Fruit fly (Drosophila melanogaster) whole organism, embryonic: Measurements from ENCODE around the gene dmGlut.

Experiments used
- B-H1 ChIP-seq: fragments of 200-800 bp; sonication (Bioruptor generic); IDR thresholded peaks from 3 replicates; pipeline ENCODE4 v1.3.6; 2022; ENCODE audit warnings: missing biosample characterization, missing genetic modification characterization
- CG10209 ChIP-seq: fragments of 200-800 bp; sonication (Bioruptor generic); optimal IDR thresholded peaks from 3 replicates; lab custom pipeline; 2017; ENCODE audit warnings: missing biosample characterization, mild to moderate bottlenecking, missing genetic modification characterization, missing genetic modification reagents
- CG12299 ChIP-seq: fragments of 200-800 bp; sonication (Bioruptor generic); optimal IDR thresholded peaks from 2 replicates; lab custom pipeline; 2018; ENCODE audit warnings: missing biosample characterization, mild to moderate bottlenecking, missing genetic modification characterization
- CG13424 ChIP-seq: fragments of 200-800 bp; sonication (Bioruptor generic); optimal IDR thresholded peaks from 2 replicates; lab custom pipeline; 2019; ENCODE audit warnings: missing biosample characterization, mild to moderate bottlenecking, missing genetic modification characterization, moderate library complexity
- CG13894 ChIP-seq: fragments of 200-800 bp; sonication (Bioruptor generic); optimal IDR thresholded peaks from 3 replicates; lab custom pipeline; 2018; ENCODE audit warnings: missing biosample characterization, mild to moderate bottlenecking, missing genetic modification characterization, moderate library complexity
- CG15011 ChIP-seq: fragments of 200-800 bp; sonication (Bioruptor generic); optimal IDR thresholded peaks from 3 replicates; lab custom pipeline; 2018; ENCODE audit warnings: missing biosample characterization, mild to moderate bottlenecking, missing genetic modification characterization
- CG15479 ChIP-seq: fragments of 200-800 bp; sonication (Bioruptor generic); optimal IDR thresholded peaks from 3 replicates; lab custom pipeline; 2019; ENCODE audit warnings: missing biosample characterization, mild to moderate bottlenecking, missing genetic modification characterization, moderate library complexity
- CG17385 ChIP-seq: fragments of 200-800 bp; sonication (Bioruptor generic); optimal IDR thresholded peaks from 3 replicates; lab custom pipeline; 2018; ENCODE audit warnings: missing biosample characterization, mild to moderate bottlenecking, missing genetic modification characterization
- CG18476 ChIP-seq: fragments of 200-800 bp; sonication (Bioruptor generic); optimal IDR thresholded peaks from 2 replicates; lab custom pipeline; 2016; ENCODE audit warnings: missing biosample characterization, mild to moderate bottlenecking, missing genetic modification characterization
- CG2889 ChIP-seq: fragments of 200-800 bp; sonication (Bioruptor generic); IDR thresholded peaks from 3 replicates; pipeline ENCODE4 v1.3.6; 2022; ENCODE audit warnings: missing biosample characterization, missing genetic modification characterization
- CG3847 ChIP-seq: fragments of 200-800 bp; sonication (Bioruptor generic); IDR thresholded peaks from 2 replicates; pipeline ENCODE4 v1.3.6; 2022; ENCODE audit warnings: missing biosample characterization, missing genetic modification characterization
- CG3995 ChIP-seq: fragments of 200-800 bp; sonication (Bioruptor generic); optimal IDR thresholded peaks from 3 replicates; lab custom pipeline; 2016; ENCODE audit warnings: missing biosample characterization, missing genetic modification characterization
- CG43689 ChIP-seq: fragments of 200-800 bp; sonication (Bioruptor generic); IDR thresholded peaks from 2 replicates; pipeline ENCODE4 v1.3.6; 2022; ENCODE audit warnings: missing biosample characterization, missing genetic modification characterization
- CG6254 ChIP-seq: fragments of 200-800 bp; sonication (Bioruptor generic); optimal IDR thresholded peaks from 3 replicates; lab custom pipeline; 2017; ENCODE audit warnings: mild to moderate bottlenecking, missing biosample characterization, missing genetic modification reagents, missing genetic modification characterization
- CG7271 ChIP-seq: fragments of 200-800 bp; sonication (Bioruptor generic); optimal IDR thresholded peaks from 2 replicates; lab custom pipeline; 2018; ENCODE audit warnings: missing biosample characterization, mild to moderate bottlenecking, missing genetic modification characterization, moderate library complexity
- CG8290 ChIP-seq, 3 experiments: fragments of 200-800 bp; sonication (Bioruptor generic); optimal IDR thresholded peaks; 2 replicates each; lab custom pipeline; 2016 to 2019; ENCODE audit warnings: missing biosample characterization in 3 of 3, missing genetic modification characterization in 3 of 3, mild to moderate bottlenecking in 2 of 3, moderate library complexity in 1 of 3
- CG8359 ChIP-seq: fragments of 200-800 bp; sonication (Bioruptor generic); optimal IDR thresholded peaks from 2 replicates; lab custom pipeline; 2017; ENCODE audit warnings: missing biosample characterization, mild to moderate bottlenecking, missing genetic modification characterization, borderline replicate concordance
- CG8478 ChIP-seq: fragments of >200 bp; optimal IDR thresholded peaks from 2 replicates; lab custom pipeline; 2018
- CG9727 ChIP-seq: fragments of 200-800 bp; sonication (Bioruptor generic); optimal IDR thresholded peaks from 3 replicates; lab custom pipeline; 2017; ENCODE audit warnings: missing biosample characterization, mild to moderate bottlenecking, missing genetic modification characterization
- Dip2 ChIP-seq: fragments of 200-800 bp; sonication (Bioruptor generic); IDR thresholded peaks from 2 replicates; pipeline ENCODE4 v1.3.6; 2022; ENCODE audit warnings: missing biosample characterization, missing genetic modification characterization
- Doc2 ChIP-seq: fragments of 200-800 bp; sonication (Bioruptor generic); IDR thresholded peaks from 2 replicates; pipeline ENCODE4 v1.3.6; 2022; ENCODE audit warnings: missing biosample characterization, missing genetic modification characterization
- E2f1 ChIP-seq: fragments of 200-800 bp; sonication (Bioruptor generic); IDR thresholded peaks from 2 replicates; pipeline ENCODE4 v1.3.6; 2022; ENCODE audit warnings: missing biosample characterization, missing genetic modification characterization
- E2f2 ChIP-seq: fragments of 200-800 bp; sonication (Bioruptor generic); IDR thresholded peaks from 2 replicates; pipeline ENCODE4 v1.3.6; 2022; ENCODE audit warnings: missing biosample characterization, missing genetic modification characterization
- Hmx ChIP-seq: fragments of 200-800 bp; sonication (Bioruptor generic); optimal IDR thresholded peaks from 2 replicates; lab custom pipeline; 2016; ENCODE audit warnings: missing biosample characterization, missing genetic modification characterization
- Kr ChIP-seq: fragments of 200-800 bp; sonication (Bioruptor generic); optimal IDR thresholded peaks from 2 replicates; lab custom pipeline; 2017; ENCODE audit warnings: missing biosample characterization, mild to moderate bottlenecking, missing genetic modification characterization
- Ravus ChIP-seq: fragments of 200-800 bp; sonication (Bioruptor generic); IDR thresholded peaks from 2 replicates; pipeline ENCODE4 v1.3.6; 2022; ENCODE audit warnings: missing biosample characterization, missing genetic modification characterization
- ac ChIP-seq: fragments of 200-800 bp; sonication (Bioruptor generic); optimal IDR thresholded peaks from 3 replicates; lab custom pipeline; 2017; ENCODE audit warnings: missing biosample characterization, mild to moderate bottlenecking, missing genetic modification characterization
- amos ChIP-seq: fragments of 200-800 bp; sonication (Bioruptor generic); IDR thresholded peaks from 2 replicates; pipeline ENCODE4 v1.3.6; 2022; ENCODE audit warnings: missing biosample characterization, missing genetic modification characterization; ENCODE audit not compliant: partially characterized antibody
- bcd ChIP-seq: fragments of 200-800 bp; sonication (Bioruptor generic); optimal IDR thresholded peaks from 2 replicates; lab custom pipeline; 2017; ENCODE audit warnings: missing biosample characterization, mild to moderate bottlenecking, missing genetic modification characterization
- cg ChIP-seq: fragments of 200-800 bp; sonication (Bioruptor generic); optimal IDR thresholded peaks from 3 replicates; lab custom pipeline; 2019; ENCODE audit warnings: missing biosample characterization, mild to moderate bottlenecking, missing genetic modification characterization, moderate library complexity
- chif ChIP-seq, 2 experiments: fragments of 200-800 bp; sonication (Bioruptor generic); optimal IDR thresholded peaks; 3 replicates each; lab custom pipeline; 2016; ENCODE audit warnings: missing biosample characterization in 2 of 2, missing genetic modification characterization in 2 of 2
- chm ChIP-seq: fragments of 200-800 bp; sonication (Bioruptor generic); IDR thresholded peaks from 2 replicates; pipeline ENCODE4 v1.3.6; 2022; ENCODE audit warnings: missing biosample characterization, missing genetic modification characterization
- chn ChIP-seq: fragments of 200-800 bp; sonication (Bioruptor generic); optimal IDR thresholded peaks from 2 replicates; lab custom pipeline; 2016; ENCODE audit warnings: missing biosample characterization, missing genetic modification characterization
- croc ChIP-seq: fragments of 200-800 bp; sonication (Bioruptor generic); conservative IDR thresholded peaks from 3 replicates; pipeline ENCODE4 v1.3.6; 2022; ENCODE audit warnings: missing biosample characterization, missing genetic modification characterization
- disco-r ChIP-seq: fragments of 200-800 bp; sonication (Bioruptor generic); optimal IDR thresholded peaks from 2 replicates; lab custom pipeline; 2016; ENCODE audit warnings: missing biosample characterization, missing genetic modification characterization
- gce ChIP-seq: fragments of 200-800 bp; sonication (Bioruptor generic); IDR thresholded peaks from 3 replicates; pipeline ENCODE4 v1.3.6; 2022; ENCODE audit warnings: missing biosample characterization, missing genetic modification characterization
- ham ChIP-seq: fragments of 200-800 bp; sonication (Bioruptor generic); IDR thresholded peaks from 2 replicates; pipeline ENCODE4 v1.3.6; 2022; ENCODE audit warnings: missing biosample characterization, missing genetic modification characterization
- maf-S ChIP-seq: fragments of 200-800 bp; sonication (Bioruptor generic); optimal IDR thresholded peaks from 2 replicates; lab custom pipeline; 2016; ENCODE audit warnings: missing biosample characterization, missing genetic modification characterization
- prd ChIP-seq, 3 experiments: fragments of >200 bp in 2 of 3; fragments of 200-800 bp in 1 of 3; sonication (Bioruptor generic) in 1 of 3; optimal IDR thresholded peaks in 2 of 3; IDR thresholded peaks in 1 of 3; 2 replicates in 2 of 3; 3 replicates in 1 of 3; pipeline versions ENCODE4 v1.3.6 to Lab custom; 2017 to 2022; ENCODE audit warnings: missing biosample characterization in 1 of 3, missing genetic modification characterization in 1 of 3
- pzg ChIP-seq: fragments of 200-800 bp; sonication (Bioruptor generic); optimal IDR thresholded peaks from 3 replicates; lab custom pipeline; 2018; ENCODE audit warnings: missing biosample characterization, mild to moderate bottlenecking, missing genetic modification characterization, moderate library complexity
- sens ChIP-seq: fragments of 200-800 bp; sonication (Bioruptor generic); peaks from one replicate; lab custom pipeline; 2016; ENCODE audit warnings: missing biosample characterization, missing genetic modification characterization
- tll ChIP-seq, 2 experiments: fragments of 200-800 bp in 1 of 2; fragments of >200 bp in 1 of 2; sonication (Bioruptor generic) in 1 of 2; optimal IDR thresholded peaks; 2 replicates each; lab custom pipeline; 2017 to 2019; ENCODE audit warnings: missing biosample characterization in 2 of 2, missing genetic modification characterization in 2 of 2, mild to moderate bottlenecking in 1 of 2, moderate library complexity in 1 of 2
- tna ChIP-seq: fragments of 200-800 bp; sonication (Bioruptor generic); IDR thresholded peaks from 2 replicates; pipeline ENCODE4 v1.3.6; 2022; ENCODE audit warnings: missing biosample characterization, missing genetic modification characterization; ENCODE audit not compliant: partially characterized antibody
- toy ChIP-seq: fragments of 200-800 bp; sonication (Bioruptor generic); IDR thresholded peaks from 2 replicates; pipeline ENCODE4 v1.3.6; 2022; ENCODE audit warnings: missing biosample characterization, missing genetic modification characterization
- tup ChIP-seq: fragments of 200-800 bp; sonication (Bioruptor generic); optimal IDR thresholded peaks from 2 replicates; lab custom pipeline; 2016; ENCODE audit warnings: missing biosample characterization, mild to moderate bottlenecking, missing genetic modification characterization, moderate library complexity
- twi ChIP-seq: fragments of 200-800 bp; optimal IDR thresholded peaks from 2 replicates; lab custom pipeline; 2019; ENCODE audit warnings: missing biosample characterization, mild to moderate bottlenecking, missing genetic modification characterization, moderate library complexity
- vvl ChIP-seq: fragments of 200-800 bp; sonication (Bioruptor generic); IDR thresholded peaks from 2 replicates; pipeline ENCODE4 v1.3.6; 2022; ENCODE audit warnings: missing biosample characterization, missing genetic modification characterization
- wek ChIP-seq: fragments of 200-800 bp; sonication (Bioruptor generic); optimal IDR thresholded peaks from 3 replicates; lab custom pipeline; 2018; ENCODE audit warnings: missing biosample characterization, mild to moderate bottlenecking, missing genetic modification characterization, moderate library complexity
- wor ChIP-seq: fragments of 200-800 bp; sonication (Bioruptor generic); IDR thresholded peaks from 2 replicates; pipeline ENCODE4 v1.3.6; 2022; ENCODE audit warnings: missing biosample characterization, missing genetic modification characterization
- zen ChIP-seq: fragments of 200-800 bp; sonication (Bioruptor generic); optimal IDR thresholded peaks from 3 replicates; lab custom pipeline; 2018; ENCODE audit warnings: missing biosample characterization, mild to moderate bottlenecking, missing genetic modification characterization, moderate library complexity

The dmGlut gene

DNA sequence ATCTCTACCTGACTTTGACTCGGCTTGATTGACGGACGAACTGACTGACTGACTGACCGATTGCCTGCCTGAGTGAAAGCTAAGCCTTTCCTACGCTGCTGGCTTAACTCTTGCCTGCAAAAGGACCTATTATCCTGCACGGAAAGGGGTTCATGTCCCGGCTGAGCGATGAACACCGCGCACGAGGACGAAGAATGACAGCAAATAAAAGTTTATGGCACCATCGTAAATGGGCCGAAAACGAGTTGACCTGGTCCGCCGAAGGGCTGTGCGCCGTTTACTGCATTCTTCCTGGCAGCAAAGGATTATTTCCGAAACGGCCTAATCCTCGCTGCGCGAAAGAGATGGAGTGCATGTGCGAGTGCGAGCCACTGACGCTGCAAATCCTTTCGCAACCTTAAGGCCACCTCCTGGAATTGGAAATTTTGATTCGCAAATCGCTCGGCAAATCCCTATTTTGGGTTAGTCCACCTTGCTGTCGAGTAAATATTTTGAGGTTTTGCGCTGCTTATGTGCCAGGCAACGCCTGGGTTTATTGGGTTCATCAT, 54.0 kb downstream of the dmGlut start (continued):
- TF ChIP-seq zen, result peak; percentile 90
- TF ChIP-seq CG43689 (GFP tag; lab: Robert Waterston, UW), result no peak
- TF ChIP-seq ac (GFP tag; lab: Kevin White, UChicago), result no peak
- no peak for TF ChIP-seq cg (GFP tag; lab: Kevin White, UChicago)
- no peak for TF ChIP-seq maf-S (GFP tag; lab: Kevin White, UChicago)
- no peak for TF ChIP-seq CG2889 (GFP tag; lab: Robert Waterston, UW)
- no peak for TF ChIP-seq chif (GFP tag; optimal IDR thresholded peaks at IDR 0.05; lab: Kevin White, UChicago)
- no peak for TF ChIP-seq CG12299 (tag; lab: Kevin White, UChicago)
- peak; percentile 41 to 100 for TF ChIP-seq tll (GFP tag; optimal IDR thresholded peaks at IDR 0.05; lab: Kevin White, UChicago)
- TF ChIP-seq CG17385 (GFP tag; lab: Kevin White, UChicago), result no peak
- no peak for TF ChIP-seq E2f2 (GFP tag; lab: Robert Waterston, UW)
- peak; percentile 67 for TF ChIP-seq CG8478 (lab: Kevin White, UChicago)
- no peak for TF ChIP-seq CG6254 (GFP tag; lab: Kevin White, UChicago)
- peak; percentile 67 for TF ChIP-seq sens (GFP tag; lab: Kevin White, UChicago)
- peak; percentile 93 for TF ChIP-seq CG15479
- no peak for TF ChIP-seq B-H1 (GFP tag; lab: Robert Waterston, UW)
- no peak for TF ChIP-seq Doc2
- TF ChIP-seq chn (GFP tag; lab: Kevin White, UChicago), result no peak
- TF ChIP-seq CG13894, result no peak
- TF ChIP-seq disco-r (GFP tag; lab: Kevin White, UChicago), result no peak
- no peak for TF ChIP-seq CG3847 (GFP tag; lab: Robert Waterston, UW)
- TF ChIP-seq ham (GFP tag; lab: Robert Waterston, UW), result no peak
- TF ChIP-seq CG9727 (GFP tag; lab: Kevin White, UChicago), result no peak
- TF ChIP-seq Dip2, result no peak
- no peak for TF ChIP-seq tup (GFP tag; lab: Kevin White, UChicago)
- TF ChIP-seq vvl (GFP tag; lab: Robert Waterston, UW), result no peak
- TF ChIP-seq CG13424 (tag; lab: Kevin White, UChicago), result no peak
- no peak for TF ChIP-seq tna (GFP tag; lab: Robert Waterston, UW)
- no peak for TF ChIP-seq CG10209 (GFP tag; lab: Kevin White, UChicago)
- TF ChIP-seq twi, result no peak
- no peak for TF ChIP-seq CG8290 (GFP tag; optimal IDR thresholded peaks at IDR 0.05; lab: Kevin White, UChicago)
- TF ChIP-seq CG8290 (tag; optimal IDR thresholded peaks at IDR 0.05; lab: Kevin White, UChicago), result no peak
- TF ChIP-seq Ravus (GFP tag; lab: Robert Waterston, UW), result no peak
- TF ChIP-seq bcd, result no peak
- peak; percentile 73 for TF ChIP-seq Kr
- no peak for TF ChIP-seq chm (GFP tag; lab: Robert Waterston, UW)
- peak; percentile 91 for TF ChIP-seq CG7271 (tag; lab: Kevin White, UChicago)
- 0 out of 2 replicates have a peak, but pooled peaks have one; percentile 14 for TF ChIP-seq amos
- no peak for TF ChIP-seq CG3995 (GFP tag; lab: Kevin White, UChicago)
- no peak for TF ChIP-seq gce (GFP tag; lab: Robert Waterston, UW)
- TF ChIP-seq Hmx (GFP tag; lab: Kevin White, UChicago), result no peak
- TF ChIP-seq E2f1 (GFP tag; lab: Robert Waterston, UW), result no peak
- no peak for TF ChIP-seq pzg
- TF ChIP-seq wor (GFP tag; lab: Robert Waterston, UW), result no peak
- TF ChIP-seq croc (GFP tag; lab: Robert Waterston, UW), result no peak
- no peak for TF ChIP-seq wek (GFP tag; lab: Kevin White, UChicago)
- no peak for TF ChIP-seq toy (GFP tag; lab: Robert Waterston, UW)
- no peak for TF ChIP-seq CG8359
- TF ChIP-seq CG18476, result no peak
- TF ChIP-seq CG15011 (GFP tag; lab: Kevin White, UChicago), result no peak
- TF ChIP-seq prd (optimal IDR thresholded peaks at IDR 0.05; lab: Kevin White, UChicago), result no peak
- peak; percentile 41; the same call in 1 of the 3 replicates for TF ChIP-seq prd (GFP tag; IDR thresholded peaks at IDR 0.05; lab: Robert Waterston, UW)
